Worm (Caenorhabditis elegans) whole organism, L2 larva: Measurements from ENCODE around the gene F19H6.5.

ENCODE experiments used
- C34F6.9 ChIP-seq: fragments of 150-350 bp; optimal IDR thresholded peaks from 2 replicates; lab custom pipeline; 2014; ENCODE audit warnings: missing biosample characterization, missing genetic modification characterization
- F13H6.1 ChIP-seq: sonication (generic microtip); optimal IDR thresholded peaks from 2 replicates; lab custom pipeline; 2016; ENCODE audit warnings: missing genetic modification characterization, missing compliant biosample characterization
- R02D3.7 ChIP-seq: fragments of 150-350 bp; optimal IDR thresholded peaks from 2 replicates; lab custom pipeline; 2014; ENCODE audit warnings: missing biosample characterization, missing genetic modification characterization
- Y55F3AM.14 ChIP-seq: fragments of 200-800 bp; sonication (Bioruptor generic); optimal IDR thresholded peaks from 2 replicates; lab custom pipeline; 2018; ENCODE audit warnings: mild to moderate bottlenecking, missing genetic modification characterization, missing compliant biosample characterization
- ZK546.5 ChIP-seq: sonication (generic microtip); optimal IDR thresholded peaks from 2 replicates; lab custom pipeline; 2017; ENCODE audit warnings: missing biosample characterization, missing genetic modification characterization
- alr-1 ChIP-seq: fragments of 150-350 bp; optimal IDR thresholded peaks from 2 replicates; lab custom pipeline; 2014; ENCODE audit warnings: missing biosample characterization, missing genetic modification characterization
- aly-2 ChIP-seq: fragments of 150-350 bp; optimal IDR thresholded peaks from 2 replicates; lab custom pipeline; 2014; ENCODE audit warnings: missing biosample characterization, missing genetic modification characterization
- ama-1 ChIP-seq: fragments of 150-350 bp; optimal IDR thresholded peaks from 2 replicates; lab custom pipeline; 2018; ENCODE audit warnings: inconsistent platforms
- blmp-1 ChIP-seq: sonication (generic microtip); optimal IDR thresholded peaks from 2 replicates; lab custom pipeline; 2017; ENCODE audit warnings: missing genetic modification characterization, mild to moderate bottlenecking, missing compliant biosample characterization, antibody characterized with exemption, moderate library complexity; ENCODE audit not compliant: insufficient read depth
- ceh-16 ChIP-seq: fragments of 150-350 bp; optimal IDR thresholded peaks from 2 replicates; lab custom pipeline; 2014; ENCODE audit warnings: missing biosample characterization, missing genetic modification characterization
- ceh-82 ChIP-seq: fragments of 150-350 bp; optimal IDR thresholded peaks from 2 replicates; lab custom pipeline; 2014; ENCODE audit warnings: missing biosample characterization, missing genetic modification characterization
- crh-2 ChIP-seq: sonication (generic microtip); optimal IDR thresholded peaks from 2 replicates; lab custom pipeline; 2017; ENCODE audit warnings: missing biosample characterization, missing genetic modification characterization
- dmd-4 ChIP-seq: sonication (generic microtip); optimal IDR thresholded peaks from 2 replicates; lab custom pipeline; 2017; ENCODE audit warnings: missing biosample characterization, missing genetic modification characterization
- egl-27 ChIP-seq: sonication (generic microtip); optimal IDR thresholded peaks from 3 replicates; lab custom pipeline; 2017; ENCODE audit warnings: missing biosample characterization, missing genetic modification reagents, missing genetic modification characterization
- elt-1 ChIP-seq: fragments of 150-350 bp; optimal IDR thresholded peaks from 2 replicates; lab custom pipeline; 2014; ENCODE audit warnings: missing biosample characterization, missing genetic modification characterization
- elt-3 ChIP-seq: sonication (generic microtip); optimal IDR thresholded peaks from 2 replicates; lab custom pipeline; 2017; ENCODE audit warnings: missing biosample characterization, missing genetic modification characterization
- fos-1 ChIP-seq: fragments of 150-350 bp; optimal IDR thresholded peaks from 2 replicates; lab custom pipeline; 2014; ENCODE audit warnings: missing biosample characterization, missing genetic modification characterization
- gmeb-1 ChIP-seq: fragments of 150-350 bp; optimal IDR thresholded peaks from 2 replicates; lab custom pipeline; 2014; ENCODE audit warnings: missing biosample characterization, missing genetic modification characterization
- lin-11 ChIP-seq: fragments of 150-350 bp; sonication (generic microtip); optimal IDR thresholded peaks from 2 replicates; lab custom pipeline; 2014; ENCODE audit warnings: missing biosample characterization, missing genetic modification characterization, inconsistent platforms, mixed read lengths
- lin-13 ChIP-seq: fragments of 150-350 bp; optimal IDR thresholded peaks from 2 replicates; lab custom pipeline; 2014; ENCODE audit warnings: missing biosample characterization, missing genetic modification reagents, missing genetic modification characterization
- lin-39 ChIP-seq: fragments of 150-350 bp; optimal IDR thresholded peaks from 2 replicates; lab custom pipeline; 2014; ENCODE audit warnings: missing biosample characterization, missing genetic modification reagents, missing genetic modification characterization
- lsy-2 ChIP-seq, 2 experiments: fragments of 150-350 bp in 1 of 2; sonication (generic microtip) in 1 of 2; optimal IDR thresholded peaks; 2 replicates each; lab custom pipeline; 2014 to 2017; ENCODE audit warnings: missing biosample characterization in 2 of 2, missing genetic modification characterization in 2 of 2
- mab-5 ChIP-seq: fragments of 150-350 bp; optimal IDR thresholded peaks from 2 replicates; lab custom pipeline; 2014; ENCODE audit warnings: missing biosample characterization, missing genetic modification characterization
- mbf-1 ChIP-seq: sonication (generic microtip); optimal IDR thresholded peaks from 2 replicates; lab custom pipeline; 2017; ENCODE audit warnings: missing biosample characterization, missing genetic modification characterization
- mdl-1 ChIP-seq, 2 experiments: fragments of 150-350 bp in 1 of 2; sonication (generic microtip) in 1 of 2; optimal IDR thresholded peaks; 2 replicates each; lab custom pipeline; 2017; ENCODE audit warnings: missing biosample characterization in 2 of 2, missing genetic modification characterization in 2 of 2
- nhr-10 ChIP-seq: sonication (generic microtip); optimal IDR thresholded peaks from 2 replicates; lab custom pipeline; 2017; ENCODE audit warnings: missing biosample characterization, missing genetic modification characterization
- nhr-11 ChIP-seq: fragments of 150-350 bp; optimal IDR thresholded peaks from 2 replicates; lab custom pipeline; 2014; ENCODE audit warnings: missing biosample characterization, missing genetic modification characterization
- nhr-12 ChIP-seq: fragments of 150-350 bp; optimal IDR thresholded peaks from 2 replicates; lab custom pipeline; 2014; ENCODE audit warnings: missing biosample characterization, missing genetic modification characterization
- nhr-129 ChIP-seq: fragments of 150-350 bp; optimal IDR thresholded peaks from 2 replicates; lab custom pipeline; 2014; ENCODE audit warnings: missing biosample characterization, missing genetic modification characterization
- nhr-21 ChIP-seq: fragments of 150-350 bp; optimal IDR thresholded peaks from 2 replicates; lab custom pipeline; 2014; ENCODE audit warnings: missing biosample characterization, missing genetic modification characterization
- nhr-23 ChIP-seq: fragments of 150-350 bp; optimal IDR thresholded peaks from 2 replicates; lab custom pipeline; 2014; ENCODE audit warnings: missing biosample characterization, missing genetic modification reagents, missing genetic modification characterization
- nhr-237 ChIP-seq: fragments of 150-350 bp; optimal IDR thresholded peaks from 2 replicates; lab custom pipeline; 2014; ENCODE audit warnings: missing biosample characterization, missing genetic modification characterization
- nhr-25 ChIP-seq: fragments of 150-350 bp; sonication (generic microtip); optimal IDR thresholded peaks from 3 replicates; lab custom pipeline; 2014; ENCODE audit warnings: missing biosample characterization, missing genetic modification characterization
- nhr-6 ChIP-seq: fragments of 150-350 bp; optimal IDR thresholded peaks from 2 replicates; lab custom pipeline; 2014; ENCODE audit warnings: missing biosample characterization, missing genetic modification characterization
- nhr-77 ChIP-seq: fragments of 150-350 bp; optimal IDR thresholded peaks from 2 replicates; lab custom pipeline; 2014; ENCODE audit warnings: missing biosample characterization, missing genetic modification characterization
- peb-1 ChIP-seq: fragments of 150-350 bp; optimal IDR thresholded peaks from 2 replicates; lab custom pipeline; 2014; ENCODE audit warnings: missing biosample characterization, missing genetic modification characterization
- sem-4 ChIP-seq: fragments of 150-350 bp; optimal IDR thresholded peaks from 2 replicates; lab custom pipeline; 2014; ENCODE audit warnings: missing biosample characterization, missing genetic modification reagents, missing genetic modification characterization
- skn-1 ChIP-seq: sonication (generic microtip); optimal IDR thresholded peaks from 2 replicates; lab custom pipeline; 2017; ENCODE audit warnings: missing biosample characterization, missing genetic modification characterization
- sma-3 ChIP-seq: sonication (generic microtip); optimal IDR thresholded peaks from 2 replicates; lab custom pipeline; 2016; ENCODE audit warnings: missing genetic modification reagents, missing genetic modification characterization, missing compliant biosample characterization
- sma-9 ChIP-seq, 2 experiments: fragments of 150-350 bp in 1 of 2; sonication (generic microtip) in 1 of 2; optimal IDR thresholded peaks; 2 replicates each; lab custom pipeline; 2014 to 2016; ENCODE audit warnings: missing genetic modification characterization in 2 of 2, mild to moderate bottlenecking in 1 of 2, missing biosample characterization in 1 of 2, missing compliant biosample characterization in 1 of 2, missing genetic modification reagents in 1 of 2, moderate library complexity in 1 of 2
- snpc-4 ChIP-seq: fragments of 150-350 bp; optimal IDR thresholded peaks from 2 replicates; lab custom pipeline; 2014; ENCODE audit warnings: missing biosample characterization, missing genetic modification characterization
- unc-39 ChIP-seq: fragments of 150-350 bp; optimal IDR thresholded peaks from 2 replicates; lab custom pipeline; 2014; ENCODE audit warnings: missing biosample characterization, missing genetic modification characterization
- unc-55 ChIP-seq: fragments of 150-350 bp; sonication (generic microtip); optimal IDR thresholded peaks from 3 replicates; lab custom pipeline; 2014; ENCODE audit warnings: missing biosample characterization, missing genetic modification reagents, missing genetic modification characterization
- unc-62 ChIP-seq: fragments of 150-350 bp; optimal IDR thresholded peaks from 2 replicates; lab custom pipeline; 2014; ENCODE audit warnings: missing biosample characterization, missing genetic modification reagents, missing genetic modification characterization
- zag-1 ChIP-seq: fragments of 150-350 bp; optimal IDR thresholded peaks from 2 replicates; lab custom pipeline; 2014; ENCODE audit warnings: missing biosample characterization, missing genetic modification characterization
- ztf-1 ChIP-seq: fragments of 200-800 bp; sonication (Bioruptor generic); conservative IDR thresholded peaks from 2 replicates; pipeline ENCODE4 v1.3.6; 2022; ENCODE audit warnings: missing genetic modification characterization, missing compliant biosample characterization
- ztf-11 ChIP-seq: sonication (generic microtip); optimal IDR thresholded peaks from 2 replicates; lab custom pipeline; 2017; ENCODE audit warnings: missing biosample characterization, missing genetic modification characterization
- ztf-4 ChIP-seq: fragments of 150-350 bp; optimal IDR thresholded peaks from 2 replicates; lab custom pipeline; 2014; ENCODE audit warnings: missing biosample characterization, missing genetic modification characterization

The F19H6.5 gene

DNA sequence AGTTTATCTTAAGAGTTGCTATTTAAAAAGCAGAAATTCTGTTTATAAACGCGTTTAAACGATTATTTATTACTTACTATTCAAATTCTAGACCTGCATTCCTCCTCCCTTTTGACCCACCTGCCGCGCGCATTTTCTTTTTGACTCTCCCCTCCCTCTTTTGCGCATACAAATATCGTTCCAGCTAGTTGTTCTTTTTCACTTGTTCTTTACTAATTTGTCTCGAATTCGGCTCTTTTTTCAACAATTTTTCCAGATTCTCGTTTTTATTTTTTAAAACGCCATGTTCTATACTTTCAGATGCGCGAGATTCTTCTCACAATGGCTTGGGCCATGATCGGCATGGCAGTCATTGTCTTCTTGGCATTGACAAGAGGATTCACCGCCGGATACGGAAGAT is 684 bp upstream of the F19H6.5 start, which contains the start of gene F19H6.4:
TSS of gene F19H6.4 (plus strand) at position 301 of the 400 bp plus-strand sequence.
- no peak for TF ChIP-seq nhr-129 (tag; lab: Kevin White, UChicago)
- no peak for TF ChIP-seq nhr-23 (tag; lab: Kevin White, UChicago)

DNA sequence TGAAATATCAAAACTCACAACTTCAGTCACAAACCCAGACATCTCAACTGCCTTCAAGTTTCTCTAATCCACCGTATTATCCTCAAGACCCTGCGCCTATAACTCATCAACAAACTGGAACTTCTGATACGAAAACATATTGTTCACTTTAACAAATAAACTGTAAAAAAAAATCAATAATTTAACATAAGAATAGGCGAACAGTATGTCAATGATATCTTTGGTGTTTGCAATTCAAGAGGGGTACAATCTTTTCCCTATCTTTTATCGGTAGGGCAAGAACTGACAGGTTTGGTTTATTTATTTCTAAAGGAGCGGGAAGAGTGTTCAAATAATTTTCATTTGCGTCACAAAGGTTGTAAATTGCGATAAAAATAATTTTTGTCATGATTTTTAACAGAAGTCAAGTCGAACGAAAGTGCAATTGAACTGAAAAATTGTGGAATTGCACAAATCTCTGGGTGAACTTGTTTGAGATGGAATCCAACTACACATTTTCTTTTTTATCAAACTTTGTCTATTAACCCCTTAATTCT is 1.7 kb downstream of the F19H6.5 start:
- TF ChIP-seq nhr-21 (peak; percentile 99), nhr-77 (peak; percentile 99), mbf-1 (tag; lab: Kevin White, UChicago) (peak; percentile 76), skn-1 (peak; percentile 99), gmeb-1 (peak; percentile 95), ztf-11 (tag; lab: Kevin White, UChicago) (peak; percentile 73), snpc-4 (tag; lab: Kevin White, UChicago) (peak; percentile 87), C34F6.9 (tag; lab: Kevin White, UChicago) (peak; percentile 99), egl-27 (tag; lab: Kevin White, UChicago) (peak; percentile 98), sma-9 (GFP tag; optimal IDR thresholded peaks at IDR 0.05; lab: Kevin White, UChicago) (peak; percentile 98), sma-9 (tag; optimal IDR thresholded peaks at IDR 0.05; lab: Kevin White, UChicago) (no peak), nhr-10 (peak; percentile 97), zag-1 (tag; lab: Kevin White, UChicago) (peak; percentile 92), nhr-6 (peak; percentile 99), sma-3 (GFP tag; lab: Kevin White, UChicago) (peak; percentile 98), nhr-11 (tag; lab: Kevin White, UChicago) (peak; percentile 81), lsy-2 (tag; optimal IDR thresholded peaks at IDR 0.05; lab: Kevin White, UChicago) (peak; percentile 94 to 97), ZK546.5 (tag; lab: Kevin White, UChicago) (peak; percentile 63), elt-1 (tag; lab: Kevin White, UChicago) (no peak), nhr-129 (tag; lab: Kevin White, UChicago) (peak; percentile 99), lin-39 (tag; lab: Kevin White, UChicago) (peak; percentile 84), aly-2 (tag; lab: Kevin White, UChicago) (peak; percentile 90), nhr-237 (peak; percentile 96), unc-39 (tag; lab: Kevin White, UChicago) (no peak), unc-62 (peak; percentile 87), crh-2 (tag; lab: Kevin White, UChicago) (peak; percentile 99), R02D3.7 (tag; lab: Kevin White, UChicago) (peak; percentile 75), ztf-4 (tag; lab: Kevin White, UChicago) (peak; percentile 97), fos-1 (peak; percentile 99), mdl-1 (tag; optimal IDR thresholded peaks at IDR 0.05; lab: Kevin White, UChicago) (peak; percentile 69 to 91), lin-11 (tag; lab: Kevin White, UChicago) (peak; percentile 76), ceh-16 (tag; lab: Kevin White, UChicago) (peak; percentile 54), sem-4 (tag; lab: Kevin White, UChicago) (peak; percentile 98), Y55F3AM.14 (peak; percentile 78), F13H6.1 (tag; lab: Kevin White, UChicago) (peak; percentile 97), ztf-1 (peak; percentile 86; the same call in 1 of the 2 replicates), peb-1 (tag; lab: Kevin White, UChicago) (no peak), blmp-1 (peak; percentile 91), ama-1 (no peak), alr-1 (tag; lab: Kevin White, UChicago) (no peak), nhr-23 (tag; lab: Kevin White, UChicago) (no peak), nhr-25 (tag; lab: Kevin White, UChicago) (peak; percentile 98), lin-13 (GFP tag; lab: Kevin White, UChicago) (peak; percentile 98), unc-55 (GFP tag; lab: Kevin White, UChicago) (peak; percentile 99), nhr-12 (tag; lab: Kevin White, UChicago) (peak; percentile 40), dmd-4 (tag; lab: Kevin White, UChicago) (peak; percentile 83), ceh-82 (peak; percentile 89), elt-3 (tag; lab: Kevin White, UChicago) (no peak), mab-5 (tag; lab: Kevin White, UChicago) (peak; percentile 97)
